Worm (Caenorhabditis elegans) whole organism, L2 larva: ENCODE results near the gene F42G4.5.

Source experiments
- C34F6.9 ChIP-seq: fragments of 150-350 bp; optimal IDR thresholded peaks from 2 replicates; lab custom pipeline; 2014; ENCODE audit warnings: missing biosample characterization, missing genetic modification characterization
- F13H6.1 ChIP-seq: sonication (generic microtip); optimal IDR thresholded peaks from 2 replicates; lab custom pipeline; 2016; ENCODE audit warnings: missing genetic modification characterization, missing compliant biosample characterization
- Y55F3AM.14 ChIP-seq: fragments of 200-800 bp; sonication (Bioruptor generic); optimal IDR thresholded peaks from 2 replicates; lab custom pipeline; 2018; ENCODE audit warnings: mild to moderate bottlenecking, missing genetic modification characterization, missing compliant biosample characterization
- ama-1 ChIP-seq: fragments of 150-350 bp; optimal IDR thresholded peaks from 2 replicates; lab custom pipeline; 2018; ENCODE audit warnings: inconsistent platforms
- ceh-16 ChIP-seq: fragments of 150-350 bp; optimal IDR thresholded peaks from 2 replicates; lab custom pipeline; 2014; ENCODE audit warnings: missing biosample characterization, missing genetic modification characterization
- crh-2 ChIP-seq: sonication (generic microtip); optimal IDR thresholded peaks from 2 replicates; lab custom pipeline; 2017; ENCODE audit warnings: missing biosample characterization, missing genetic modification characterization
- egl-27 ChIP-seq: sonication (generic microtip); optimal IDR thresholded peaks from 3 replicates; lab custom pipeline; 2017; ENCODE audit warnings: missing biosample characterization, missing genetic modification reagents, missing genetic modification characterization
- elt-1 ChIP-seq: fragments of 150-350 bp; optimal IDR thresholded peaks from 2 replicates; lab custom pipeline; 2014; ENCODE audit warnings: missing biosample characterization, missing genetic modification characterization
- elt-3 ChIP-seq: sonication (generic microtip); optimal IDR thresholded peaks from 2 replicates; lab custom pipeline; 2017; ENCODE audit warnings: missing biosample characterization, missing genetic modification characterization
- fos-1 ChIP-seq: fragments of 150-350 bp; optimal IDR thresholded peaks from 2 replicates; lab custom pipeline; 2014; ENCODE audit warnings: missing biosample characterization, missing genetic modification characterization
- gmeb-1 ChIP-seq: fragments of 150-350 bp; optimal IDR thresholded peaks from 2 replicates; lab custom pipeline; 2014; ENCODE audit warnings: missing biosample characterization, missing genetic modification characterization
- lin-13 ChIP-seq: fragments of 150-350 bp; optimal IDR thresholded peaks from 2 replicates; lab custom pipeline; 2014; ENCODE audit warnings: missing biosample characterization, missing genetic modification reagents, missing genetic modification characterization
- lin-39 ChIP-seq: fragments of 150-350 bp; optimal IDR thresholded peaks from 2 replicates; lab custom pipeline; 2014; ENCODE audit warnings: missing biosample characterization, missing genetic modification reagents, missing genetic modification characterization
- lsy-2 ChIP-seq, 2 experiments: fragments of 150-350 bp in 1 of 2; sonication (generic microtip) in 1 of 2; optimal IDR thresholded peaks; 2 replicates each; lab custom pipeline; 2014 to 2017; ENCODE audit warnings: missing biosample characterization in 2 of 2, missing genetic modification characterization in 2 of 2
- mab-5 ChIP-seq: fragments of 150-350 bp; optimal IDR thresholded peaks from 2 replicates; lab custom pipeline; 2014; ENCODE audit warnings: missing biosample characterization, missing genetic modification characterization
- mdl-1 ChIP-seq, 2 experiments: fragments of 150-350 bp in 1 of 2; sonication (generic microtip) in 1 of 2; optimal IDR thresholded peaks; 2 replicates each; lab custom pipeline; 2017; ENCODE audit warnings: missing biosample characterization in 2 of 2, missing genetic modification characterization in 2 of 2
- nhr-10 ChIP-seq: sonication (generic microtip); optimal IDR thresholded peaks from 2 replicates; lab custom pipeline; 2017; ENCODE audit warnings: missing biosample characterization, missing genetic modification characterization
- nhr-12 ChIP-seq: fragments of 150-350 bp; optimal IDR thresholded peaks from 2 replicates; lab custom pipeline; 2014; ENCODE audit warnings: missing biosample characterization, missing genetic modification characterization
- nhr-129 ChIP-seq: fragments of 150-350 bp; optimal IDR thresholded peaks from 2 replicates; lab custom pipeline; 2014; ENCODE audit warnings: missing biosample characterization, missing genetic modification characterization
- nhr-21 ChIP-seq: fragments of 150-350 bp; optimal IDR thresholded peaks from 2 replicates; lab custom pipeline; 2014; ENCODE audit warnings: missing biosample characterization, missing genetic modification characterization
- nhr-23 ChIP-seq: fragments of 150-350 bp; optimal IDR thresholded peaks from 2 replicates; lab custom pipeline; 2014; ENCODE audit warnings: missing biosample characterization, missing genetic modification reagents, missing genetic modification characterization
- nhr-6 ChIP-seq: fragments of 150-350 bp; optimal IDR thresholded peaks from 2 replicates; lab custom pipeline; 2014; ENCODE audit warnings: missing biosample characterization, missing genetic modification characterization
- nhr-77 ChIP-seq: fragments of 150-350 bp; optimal IDR thresholded peaks from 2 replicates; lab custom pipeline; 2014; ENCODE audit warnings: missing biosample characterization, missing genetic modification characterization
- sem-4 ChIP-seq: fragments of 150-350 bp; optimal IDR thresholded peaks from 2 replicates; lab custom pipeline; 2014; ENCODE audit warnings: missing biosample characterization, missing genetic modification reagents, missing genetic modification characterization
- sma-3 ChIP-seq: sonication (generic microtip); optimal IDR thresholded peaks from 2 replicates; lab custom pipeline; 2016; ENCODE audit warnings: missing genetic modification reagents, missing genetic modification characterization, missing compliant biosample characterization
- sma-9 ChIP-seq, 2 experiments: fragments of 150-350 bp in 1 of 2; sonication (generic microtip) in 1 of 2; optimal IDR thresholded peaks; 2 replicates each; lab custom pipeline; 2014 to 2016; ENCODE audit warnings: missing genetic modification characterization in 2 of 2, mild to moderate bottlenecking in 1 of 2, missing biosample characterization in 1 of 2, missing compliant biosample characterization in 1 of 2, missing genetic modification reagents in 1 of 2, moderate library complexity in 1 of 2
- snpc-4 ChIP-seq: fragments of 150-350 bp; optimal IDR thresholded peaks from 2 replicates; lab custom pipeline; 2014; ENCODE audit warnings: missing biosample characterization, missing genetic modification characterization
- unc-39 ChIP-seq: fragments of 150-350 bp; optimal IDR thresholded peaks from 2 replicates; lab custom pipeline; 2014; ENCODE audit warnings: missing biosample characterization, missing genetic modification characterization
- unc-55 ChIP-seq: fragments of 150-350 bp; sonication (generic microtip); optimal IDR thresholded peaks from 3 replicates; lab custom pipeline; 2014; ENCODE audit warnings: missing biosample characterization, missing genetic modification reagents, missing genetic modification characterization
- zag-1 ChIP-seq: fragments of 150-350 bp; optimal IDR thresholded peaks from 2 replicates; lab custom pipeline; 2014; ENCODE audit warnings: missing biosample characterization, missing genetic modification characterization
- ztf-1 ChIP-seq: fragments of 200-800 bp; sonication (Bioruptor generic); conservative IDR thresholded peaks from 2 replicates; pipeline ENCODE4 v1.3.6; 2022; ENCODE audit warnings: missing genetic modification characterization, missing compliant biosample characterization
- ztf-11 ChIP-seq: sonication (generic microtip); optimal IDR thresholded peaks from 2 replicates; lab custom pipeline; 2017; ENCODE audit warnings: missing biosample characterization, missing genetic modification characterization
- ztf-4 ChIP-seq: fragments of 150-350 bp; optimal IDR thresholded peaks from 2 replicates; lab custom pipeline; 2014; ENCODE audit warnings: missing biosample characterization, missing genetic modification characterization

The F42G4.5 gene

DNA sequence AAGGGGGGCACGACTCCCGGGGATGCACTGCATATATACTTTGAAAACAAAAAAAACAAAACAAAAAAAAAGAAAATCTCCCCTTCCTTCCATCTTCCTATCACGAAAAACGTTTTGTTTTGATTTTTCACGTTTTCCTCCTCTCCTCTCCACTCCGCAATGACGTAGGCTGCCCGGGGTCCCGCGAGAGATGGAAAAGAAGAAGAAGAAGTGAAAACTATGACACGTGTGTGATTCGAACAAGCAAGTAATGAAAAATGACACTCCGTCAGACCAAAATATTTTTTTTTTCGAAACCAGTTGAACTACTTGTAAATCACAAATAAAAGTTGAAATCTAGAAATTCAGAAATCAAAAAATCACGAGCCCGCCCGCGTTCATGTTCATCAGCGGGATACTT, 8.0 kb upstream of the F42G4.5 start:
- TF ChIP-seq mdl-1 (tag; optimal IDR thresholded peaks at IDR 0.05; lab: Kevin White, UChicago): peak in 1 of 2 experiments; percentile 67
- TF ChIP-seq mab-5 (tag; lab: Kevin White, UChicago): peak; percentile 35
- TF ChIP-seq sma-9 (GFP tag; optimal IDR thresholded peaks at IDR 0.05; lab: Kevin White, UChicago): peak; percentile 23
- TF ChIP-seq sma-9 (tag; optimal IDR thresholded peaks at IDR 0.05; lab: Kevin White, UChicago): no peak
- peak in 1 of 2 experiments; percentile 37 for TF ChIP-seq lsy-2 (tag; optimal IDR thresholded peaks at IDR 0.05; lab: Kevin White, UChicago)
- TF ChIP-seq F13H6.1 (tag; lab: Kevin White, UChicago): peak; percentile 10
- no peak for TF ChIP-seq unc-55
- TF ChIP-seq ztf-1 (GFP tag; lab: Robert Waterston, UW): no peak
- TF ChIP-seq zag-1 (tag; lab: Kevin White, UChicago): no peak
- TF ChIP-seq lin-39 (tag; lab: Kevin White, UChicago): no peak
- peak; percentile 33 for TF ChIP-seq nhr-129 (tag; lab: Kevin White, UChicago)
- TF ChIP-seq C34F6.9 (tag; lab: Kevin White, UChicago): peak; percentile 5
- TF ChIP-seq nhr-6 (tag; lab: Kevin White, UChicago): no peak
- no peak for TF ChIP-seq unc-39 (tag; lab: Kevin White, UChicago)
- TF ChIP-seq crh-2: peak; percentile 23
- TF ChIP-seq elt-1 (tag; lab: Kevin White, UChicago): no peak
- TF ChIP-seq nhr-10 (tag; lab: Kevin White, UChicago): no peak
- TF ChIP-seq Y55F3AM.14 (GFP tag; lab: Kevin White, UChicago): peak; percentile 12
- TF ChIP-seq sem-4 (tag; lab: Kevin White, UChicago): no peak
- TF ChIP-seq, all 48 proteins: peak for 9

DNA sequence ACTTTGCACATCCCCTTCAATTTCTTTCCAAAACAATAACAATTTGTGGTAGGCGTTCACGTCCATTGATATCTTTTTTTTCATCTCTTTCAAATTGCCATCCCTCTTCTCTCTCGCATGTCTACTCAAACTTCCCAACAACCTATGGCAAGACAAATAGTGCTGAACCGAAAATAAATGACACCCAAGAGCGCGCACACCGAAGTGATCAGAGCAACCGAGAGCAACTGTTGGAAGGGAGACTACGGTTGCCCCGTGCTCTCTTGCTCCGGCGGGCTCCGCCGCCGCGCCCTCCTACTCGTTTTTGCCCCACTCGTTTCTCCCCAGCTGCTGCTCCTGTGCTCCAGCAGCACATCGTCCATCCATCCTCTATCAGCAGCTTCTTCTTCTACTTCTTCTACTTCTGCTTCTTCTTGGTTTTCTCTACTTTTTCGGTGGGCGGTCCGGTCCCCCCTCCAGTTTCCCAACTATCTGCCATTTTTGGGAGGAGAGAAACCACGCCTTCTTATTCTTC, 6.4 kb upstream of the F42G4.5 start:
- peak; percentile 3 for TF ChIP-seq sma-9 (GFP tag; optimal IDR thresholded peaks at IDR 0.05; lab: Kevin White, UChicago)
- TF ChIP-seq sma-9 (tag; optimal IDR thresholded peaks at IDR 0.05; lab: Kevin White, UChicago): no peak
- peak; percentile 28 for TF ChIP-seq nhr-129 (tag; lab: Kevin White, UChicago)
- no peak for TF ChIP-seq Y55F3AM.14 (GFP tag; lab: Kevin White, UChicago)
- TF ChIP-seq unc-55: peak; percentile 6
- TF ChIP-seq crh-2: no peak
- TF ChIP-seq lsy-2 (tag; optimal IDR thresholded peaks at IDR 0.05; lab: Kevin White, UChicago): peak in 1 of 2 experiments; percentile 12
- TF ChIP-seq F13H6.1 (tag; lab: Kevin White, UChicago): peak; percentile 37

DNA sequence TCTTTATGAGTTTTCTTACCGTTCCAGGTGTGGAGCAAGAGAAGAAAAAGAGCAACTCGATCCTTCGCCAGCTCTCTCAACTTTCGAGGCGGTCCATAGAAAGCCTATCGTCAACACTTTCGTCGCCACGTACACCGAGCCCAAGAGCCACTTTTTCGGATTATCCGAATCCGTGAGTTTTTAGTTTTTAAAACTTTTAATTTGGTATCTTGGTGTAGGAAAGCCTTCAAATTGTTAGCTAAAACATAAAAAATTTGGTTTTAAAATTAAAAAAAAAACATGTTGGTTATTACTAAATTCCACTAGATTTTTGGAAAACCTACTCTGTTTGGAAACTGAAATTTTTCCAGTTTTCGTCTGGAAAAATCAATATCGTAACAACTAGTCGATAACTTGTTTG, 462 bp downstream of the F42G4.5 start:
- TF ChIP-seq sma-9 (GFP tag; optimal IDR thresholded peaks at IDR 0.05; lab: Kevin White, UChicago): no peak
- TF ChIP-seq sma-9 (tag; optimal IDR thresholded peaks at IDR 0.05; lab: Kevin White, UChicago): no peak
- no peak for TF ChIP-seq nhr-23 (tag; lab: Kevin White, UChicago)
- no peak for TF ChIP-seq snpc-4 (tag; lab: Kevin White, UChicago)
- no peak for TF ChIP-seq sem-4 (tag; lab: Kevin White, UChicago)
- TF ChIP-seq nhr-12 (tag; lab: Kevin White, UChicago): no peak
- no peak for TF ChIP-seq ztf-11 (tag; lab: Kevin White, UChicago)
- no peak for TF ChIP-seq elt-3 (tag; lab: Kevin White, UChicago)
- no peak for TF ChIP-seq ztf-4 (tag; lab: Kevin White, UChicago)
- TF ChIP-seq ama-1 (lab: Kevin White, UChicago): no peak
- TF ChIP-seq sma-3 (GFP tag; lab: Kevin White, UChicago): no peak
- TF ChIP-seq gmeb-1 (tag; lab: Kevin White, UChicago): no peak
- no peak for TF ChIP-seq ztf-1 (GFP tag; lab: Robert Waterston, UW)
- TF ChIP-seq nhr-77 (tag; lab: Kevin White, UChicago): no peak
- TF ChIP-seq F13H6.1 (tag; lab: Kevin White, UChicago): no peak
- no peak for TF ChIP-seq lin-13 (GFP tag; lab: Kevin White, UChicago)
- no peak for TF ChIP-seq nhr-21
- no peak for TF ChIP-seq crh-2
- no peak for TF ChIP-seq Y55F3AM.14 (GFP tag; lab: Kevin White, UChicago)
- TF ChIP-seq ceh-16 (tag; lab: Kevin White, UChicago): no peak
- TF ChIP-seq nhr-10 (tag; lab: Kevin White, UChicago): no peak

- TF ChIP-seq nhr-10 (tag; lab: Kevin White, UChicago): no peak
- TF ChIP-seq sma-9 (GFP tag; optimal IDR thresholded peaks at IDR 0.05; lab: Kevin White, UChicago): peak; percentile 26
- TF ChIP-seq sma-9 (tag; optimal IDR thresholded peaks at IDR 0.05; lab: Kevin White, UChicago): no peak
- TF ChIP-seq egl-27 (tag; lab: Kevin White, UChicago): no peak
- TF ChIP-seq ztf-11 (tag; lab: Kevin White, UChicago): no peak
- TF ChIP-seq fos-1 (tag; lab: Kevin White, UChicago): peak; percentile 48
- no peak for TF ChIP-seq sem-4 (tag; lab: Kevin White, UChicago)
- no peak for TF ChIP-seq ama-1 (lab: Kevin White, UChicago)
- TF ChIP-seq, all 48 proteins: peak for 2
Measured at ce11 chrII:13076301-13076916, 3.1 kb downstream of the F42G4.5 start.
